Worm (Caenorhabditis elegans): ENCODE measurements around the gene nipi-3.

DNA sequence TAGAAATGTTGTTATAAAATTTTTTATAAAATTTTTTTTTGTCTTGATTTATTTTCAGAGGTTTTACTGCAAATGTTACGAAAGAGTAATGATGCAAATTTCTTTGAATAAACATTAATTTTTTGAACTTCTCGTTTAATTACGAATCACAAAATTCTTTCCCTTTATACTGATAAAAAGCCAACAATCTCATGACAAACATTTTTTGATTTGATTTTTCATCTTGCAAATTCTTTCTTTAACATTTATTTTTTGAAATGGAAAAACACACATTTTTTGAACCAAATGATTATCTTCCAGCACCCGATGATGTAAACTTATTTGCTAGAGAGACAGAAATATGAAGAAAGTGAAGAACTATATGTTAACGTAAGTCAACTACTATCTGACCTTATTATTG lies 12.4 kb downstream of the nipi-3 start, which contains the start of gene K09E9.1:
- TF ChIP-seq W03F9.2 (tag; optimal IDR thresholded peaks at IDR 0.05): no peak
- no peak for TF ChIP-seq him-1 (tag; optimal IDR thresholded peaks at IDR 0.05)
- no peak for TF ChIP-seq dao-5 (tag; optimal IDR thresholded peaks at IDR 0.05)

Data from whole organism, L4/young adult.